Worm (Caenorhabditis elegans) whole organism, L3 larva: Measurements from ENCODE around the gene taf-6.2.

ENCODE experiments used
- R02D3.7 ChIP-seq: fragments of 150-350 bp; optimal IDR thresholded peaks from 2 replicates; lab custom pipeline; 2014; ENCODE audit warnings: missing biosample characterization, missing genetic modification characterization
- ZK546.5 ChIP-seq: sonication (generic microtip); optimal IDR thresholded peaks from 2 replicates; lab custom pipeline; 2017; ENCODE audit warnings: missing biosample characterization, missing genetic modification characterization
- aly-2 ChIP-seq: fragments of 150-350 bp; optimal IDR thresholded peaks from 2 replicates; lab custom pipeline; 2014; ENCODE audit warnings: missing biosample characterization, missing genetic modification characterization
- ceh-28 ChIP-seq: fragments of 150-350 bp; optimal IDR thresholded peaks from 2 replicates; lab custom pipeline; 2014; ENCODE audit warnings: missing biosample characterization, missing genetic modification reagents, missing genetic modification characterization
- ceh-82 ChIP-seq: fragments of 150-350 bp; optimal IDR thresholded peaks from 2 replicates; lab custom pipeline; 2014; ENCODE audit warnings: missing biosample characterization, missing genetic modification characterization
- ceh-9 ChIP-seq: sonication (generic microtip); optimal IDR thresholded peaks from 2 replicates; lab custom pipeline; 2018; ENCODE audit warnings: missing biosample characterization, missing genetic modification characterization
- egl-27 ChIP-seq: sonication (generic microtip); optimal IDR thresholded peaks from 4 replicates; lab custom pipeline; 2017; ENCODE audit warnings: missing biosample characterization, missing genetic modification reagents, missing genetic modification characterization
- egl-5 ChIP-seq: fragments of 150-350 bp; optimal IDR thresholded peaks from 2 replicates; lab custom pipeline; 2017; ENCODE audit warnings: missing biosample characterization, missing genetic modification reagents, missing genetic modification characterization, inconsistent platforms
- elt-2 ChIP-seq: sonication (generic microtip); optimal IDR thresholded peaks from 2 replicates; lab custom pipeline; 2016; ENCODE audit warnings: missing genetic modification reagents, mild to moderate bottlenecking, missing genetic modification characterization, missing compliant biosample characterization
- elt-3 ChIP-seq, 3 experiments: fragments of 150-350 bp in 1 of 3; sonication (generic microtip) in 2 of 3; optimal IDR thresholded peaks; 2 replicates in 2 of 3; 4 replicates in 1 of 3; lab custom pipeline; 2014 to 2017; ENCODE audit warnings: missing biosample characterization in 3 of 3, missing genetic modification characterization in 3 of 3
- eor-1 ChIP-seq, 2 experiments: fragments of 150-350 bp; optimal IDR thresholded peaks; 2 replicates each; lab custom pipeline; 2014 to 2018; ENCODE audit warnings: missing biosample characterization in 2 of 2, missing genetic modification characterization in 2 of 2
- fos-1 ChIP-seq: fragments of 150-350 bp; optimal IDR thresholded peaks from 2 replicates; lab custom pipeline; 2014; ENCODE audit warnings: missing biosample characterization, missing genetic modification characterization
- lin-15B ChIP-seq: fragments of 150-350 bp; optimal IDR thresholded peaks from 2 replicates; lab custom pipeline; 2014; ENCODE audit warnings: missing biosample characterization, missing genetic modification characterization
- lin-39 ChIP-seq: fragments of 150-350 bp; optimal IDR thresholded peaks from 2 replicates; lab custom pipeline; 2018; ENCODE audit warnings: missing biosample characterization, missing genetic modification reagents, missing genetic modification characterization
- lsy-12 ChIP-seq: sonication (generic microtip); optimal IDR thresholded peaks from 2 replicates; lab custom pipeline; 2016; ENCODE audit warnings: mild to moderate bottlenecking, missing genetic modification characterization, missing compliant biosample characterization
- mml-1 ChIP-seq: fragments of 150-350 bp; sonication (generic microtip); optimal IDR thresholded peaks from 3 replicates; lab custom pipeline; 2014; ENCODE audit warnings: missing biosample characterization, missing genetic modification characterization
- nfya-1 ChIP-seq: sonication (generic microtip); optimal IDR thresholded peaks from 2 replicates; lab custom pipeline; 2017; ENCODE audit warnings: missing genetic modification characterization, mild to moderate bottlenecking, missing compliant biosample characterization, antibody characterized with exemption, moderate library complexity; ENCODE audit not compliant: insufficient read depth
- nhr-12 ChIP-seq: fragments of 150-350 bp; optimal IDR thresholded peaks from 2 replicates; lab custom pipeline; 2014; ENCODE audit warnings: missing biosample characterization, missing genetic modification characterization
- nhr-23 ChIP-seq: fragments of 150-350 bp; optimal IDR thresholded peaks from 2 replicates; lab custom pipeline; 2014; ENCODE audit warnings: missing biosample characterization, missing genetic modification reagents, missing genetic modification characterization
- nhr-237 ChIP-seq: fragments of 150-350 bp; optimal IDR thresholded peaks from 2 replicates; lab custom pipeline; 2014; ENCODE audit warnings: missing biosample characterization, missing genetic modification characterization
- nhr-28 ChIP-seq: fragments of 150-350 bp; optimal IDR thresholded peaks from 2 replicates; lab custom pipeline; 2014; ENCODE audit warnings: missing biosample characterization, missing genetic modification characterization
- nhr-43 ChIP-seq: sonication (generic microtip); optimal IDR thresholded peaks from 2 replicates; lab custom pipeline; 2016; ENCODE audit warnings: mild to moderate bottlenecking, missing genetic modification characterization, missing compliant biosample characterization; ENCODE audit not compliant: poor library complexity, severe bottlenecking
- pha-4 ChIP-seq: fragments of 150-350 bp; optimal IDR thresholded peaks from 2 replicates; lab custom pipeline; 2014; ENCODE audit warnings: missing biosample characterization, missing genetic modification reagents, missing genetic modification characterization
- pqm-1 ChIP-seq: fragments of 150-350 bp; optimal IDR thresholded peaks from 2 replicates; lab custom pipeline; 2017; ENCODE audit warnings: missing biosample characterization, missing genetic modification characterization, inconsistent platforms
- snpc-4 ChIP-seq: fragments of 150-350 bp; optimal IDR thresholded peaks from 2 replicates; lab custom pipeline; 2014; ENCODE audit warnings: missing biosample characterization, missing genetic modification characterization
- tbx-2 ChIP-seq: sonication (generic microtip); optimal IDR thresholded peaks from 2 replicates; lab custom pipeline; 2016; ENCODE audit warnings: mild to moderate bottlenecking, missing genetic modification characterization, missing compliant biosample characterization
- unc-39 ChIP-seq: sonication (generic microtip); optimal IDR thresholded peaks from 4 replicates; lab custom pipeline; 2017; ENCODE audit warnings: missing biosample characterization, missing genetic modification characterization
- unc-62 ChIP-seq: fragments of 150-350 bp; sonication (generic microtip); optimal IDR thresholded peaks from 4 replicates; lab custom pipeline; 2014; ENCODE audit warnings: missing biosample characterization, missing genetic modification reagents, missing genetic modification characterization
- zag-1 ChIP-seq: fragments of 150-350 bp; optimal IDR thresholded peaks from 2 replicates; lab custom pipeline; 2014; ENCODE audit warnings: missing biosample characterization, missing genetic modification characterization
- ztf-4 ChIP-seq: fragments of 150-350 bp; optimal IDR thresholded peaks from 2 replicates; lab custom pipeline; 2014; ENCODE audit warnings: missing biosample characterization, missing genetic modification characterization

taf-6.2 gene

DNA sequence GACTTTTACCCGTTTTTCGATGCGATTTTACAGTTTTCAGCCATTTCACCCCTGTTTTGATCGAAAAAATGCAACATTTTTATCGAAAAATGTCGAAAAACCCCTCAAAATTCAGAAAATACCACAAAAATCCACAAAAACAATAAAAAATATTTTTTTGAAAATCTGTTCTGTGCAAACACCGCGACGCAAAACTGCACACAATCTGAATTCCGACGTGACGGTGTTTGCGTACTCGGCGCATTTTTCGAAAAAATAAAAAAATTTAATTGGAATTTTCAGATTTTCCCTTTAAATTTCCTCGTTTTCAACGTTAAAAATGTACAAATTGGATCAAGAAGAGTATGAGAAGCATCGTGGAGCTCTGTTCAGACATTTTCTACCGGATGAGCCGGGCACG, 31.3 kb upstream of the taf-6.2 start, which contains the start of gene smgl-2 (continued):
- TF ChIP-seq eor-1 (tag; optimal IDR thresholded peaks at IDR 0.05; lab: Kevin White, UChicago) (peak in 1 of 2 experiments; percentile 40), tbx-2 (tag; lab: Kevin White, UChicago) (no peak), zag-1 (tag; lab: Kevin White, UChicago) (no peak), mml-1 (tag; lab: Kevin White, UChicago) (no peak), ztf-4 (no peak)

DNA sequence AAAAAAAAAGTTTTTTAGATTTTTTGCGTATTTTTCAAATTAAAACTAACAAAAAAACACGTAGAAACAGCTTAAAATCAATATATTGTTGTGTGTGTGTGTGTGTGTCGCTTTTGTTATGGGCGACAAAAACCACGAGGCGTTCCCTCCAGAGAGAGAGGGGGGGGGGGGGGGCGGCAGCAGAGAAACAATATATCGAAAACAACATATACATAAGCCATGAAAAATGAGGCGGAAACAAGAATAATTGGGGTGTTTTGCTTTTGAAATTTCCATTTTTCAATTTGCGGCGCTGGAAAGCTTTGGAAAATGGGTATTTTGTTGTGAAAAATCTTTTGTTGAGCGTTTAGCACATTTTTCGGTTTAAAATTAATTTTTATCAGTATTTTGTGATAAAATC, 30.8 kb upstream of the taf-6.2 start, which contains the start of gene Y37E11AM.2:
Gene Y37E11AM.2 (minus strand): TSS at position 101 of the 400 bp plus-strand sequence.
- TF ChIP-seq unc-39 (tag; lab: Kevin White, UChicago) (no peak), nhr-43 (tag; lab: Kevin White, UChicago) (no peak), ceh-82 (tag; lab: Kevin White, UChicago) (no peak), fos-1 (tag; lab: Kevin White, UChicago) (no peak), nhr-23 (tag; lab: Kevin White, UChicago) (no peak), R02D3.7 (no peak), tbx-2 (tag; lab: Kevin White, UChicago) (no peak), lsy-12 (tag; lab: Kevin White, UChicago) (no peak), ZK546.5 (tag; lab: Kevin White, UChicago) (no peak)

DNA sequence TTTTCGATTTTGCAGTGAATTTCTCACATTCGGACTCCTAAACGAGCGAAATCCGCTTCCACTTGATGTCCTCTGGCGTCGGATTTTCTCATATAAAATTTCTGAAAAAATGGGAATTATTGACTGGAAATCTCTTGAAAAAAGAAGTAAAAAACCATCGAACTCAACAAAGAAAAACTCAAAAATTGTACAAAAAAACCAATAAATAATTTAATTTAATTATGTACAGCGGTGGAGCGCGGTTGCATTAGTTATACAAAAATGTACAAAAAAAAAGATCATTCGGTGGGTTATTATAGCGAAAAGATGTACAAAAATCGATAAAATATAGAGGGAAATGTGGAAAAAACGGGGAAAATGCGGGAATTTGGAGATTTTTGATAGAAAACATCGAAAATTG, 28.2 kb upstream of the taf-6.2 start, which contains the start of gene Y37E11AM.4:
Gene Y37E11AM.4 (minus strand): TSS at position 101 of the 400 bp plus-strand sequence.
- TF ChIP-seq zag-1 (tag; lab: Kevin White, UChicago) (no peak), pha-4 (tag; lab: Kevin White, UChicago) (no peak), ceh-9 (tag; lab: Kevin White, UChicago) (no peak), nhr-237 (tag; lab: Kevin White, UChicago) (no peak), egl-5 (tag; lab: Kevin White, UChicago) (no peak), lin-39 (tag; lab: Kevin White, UChicago) (no peak), nhr-12 (no peak), tbx-2 (tag; lab: Kevin White, UChicago) (no peak), unc-62 (GFP tag; lab: Kevin White, UChicago) (no peak)

DNA sequence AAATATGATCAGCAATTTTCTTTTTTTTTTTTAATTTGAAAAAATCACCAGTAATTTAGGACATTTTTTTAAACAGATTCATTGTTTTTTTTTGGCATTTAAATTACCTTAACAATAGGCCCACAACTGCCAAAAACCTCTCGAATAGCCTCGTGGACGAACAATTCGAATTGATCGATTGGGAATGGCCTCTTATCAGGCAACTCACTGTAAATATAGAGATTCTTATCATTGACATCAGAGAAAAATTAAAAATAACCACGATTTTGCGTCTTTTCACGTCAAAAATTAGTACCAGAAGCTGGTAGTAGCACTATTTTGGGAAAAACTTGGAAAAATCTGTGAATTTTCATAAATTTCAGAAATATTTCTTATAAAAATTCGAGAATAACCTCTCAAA, 27.4 kb upstream of the taf-6.2 start:
- TF ChIP-seq pha-4 (tag; lab: Kevin White, UChicago), result peak; percentile 15
- peak; percentile 47 for TF ChIP-seq elt-2 (tag; lab: Kevin White, UChicago)
- TF ChIP-seq pqm-1 (tag; lab: Kevin White, UChicago), result peak; percentile 25
- no peak for TF ChIP-seq R02D3.7
- TF ChIP-seq elt-3 (tag; optimal IDR thresholded peaks at IDR 0.05; lab: Kevin White, UChicago), result no peak

DNA sequence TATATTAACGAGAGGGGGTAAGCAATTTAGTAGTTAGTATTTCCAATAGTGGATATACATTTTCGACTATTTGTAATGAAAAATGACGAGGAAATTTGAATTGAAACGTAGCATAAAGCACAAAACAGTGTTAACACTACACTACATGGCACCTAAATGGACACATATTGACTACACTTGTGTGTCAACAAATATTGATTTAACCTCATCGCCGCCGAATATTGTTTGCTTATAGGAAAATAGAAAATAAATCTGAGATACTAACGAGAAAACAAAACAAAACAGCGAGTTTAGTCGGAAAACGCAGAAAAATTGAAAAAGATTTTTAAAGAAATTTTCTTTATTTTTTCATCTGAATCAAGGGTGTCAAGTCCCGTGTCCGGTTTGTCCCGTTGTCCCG, 26.1 kb upstream of the taf-6.2 start:
- TF ChIP-seq pha-4 (tag; lab: Kevin White, UChicago) (peak; percentile 76), ceh-82 (tag; lab: Kevin White, UChicago) (no peak)

DNA sequence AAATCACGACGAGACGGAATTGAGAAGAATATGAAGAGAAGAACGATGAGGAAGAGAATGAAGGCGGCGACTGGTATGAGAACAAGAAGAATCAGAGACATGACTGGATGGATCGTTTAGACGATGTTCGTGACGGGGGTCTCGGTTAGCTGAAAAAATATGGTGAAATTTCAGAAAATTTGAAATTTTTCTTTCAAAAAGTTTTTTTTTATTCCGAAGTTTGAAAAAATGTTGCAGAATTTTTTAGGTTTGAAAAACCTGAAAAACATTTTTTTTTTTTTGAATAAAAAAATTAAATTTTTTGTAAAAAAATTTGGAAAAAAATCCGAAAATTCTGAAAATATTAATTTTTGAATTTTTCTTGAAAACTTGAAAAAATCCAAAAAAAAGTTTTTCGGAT, 24.5 kb upstream of the taf-6.2 start, which contains the start of gene Y37E11AM.3:
Gene Y37E11AM.3 (minus strand): TSS at position 101 of the 400 bp plus-strand sequence.
- TF ChIP-seq lsy-12 (tag; lab: Kevin White, UChicago), result no peak

DNA sequence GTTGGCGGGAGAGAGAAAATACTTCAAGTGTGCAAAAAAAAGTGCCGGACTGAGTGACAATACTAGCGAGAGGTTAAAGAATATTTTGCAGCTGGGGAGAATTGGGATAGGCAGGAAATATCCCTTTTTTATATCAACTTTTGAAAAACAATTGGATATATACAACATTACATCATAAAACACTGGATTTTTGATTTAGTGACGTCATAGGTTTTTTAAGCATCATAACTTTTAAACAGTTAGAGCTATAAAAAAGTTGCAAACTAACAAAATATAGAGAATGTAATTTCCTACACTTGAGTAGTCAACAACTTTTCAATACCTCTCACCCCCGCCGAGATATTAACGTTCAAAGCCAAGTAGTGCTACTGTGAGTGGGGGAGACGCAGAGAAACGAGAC, 16.2 kb upstream of the taf-6.2 start:
- TF ChIP-seq tbx-2 (tag; lab: Kevin White, UChicago) (no peak), snpc-4 (tag; lab: Kevin White, UChicago) (no peak), egl-5 (tag; lab: Kevin White, UChicago) (no peak), aly-2 (tag; lab: Kevin White, UChicago) (no peak), egl-27 (no peak), ceh-28 (no peak), ZK546.5 (tag; lab: Kevin White, UChicago) (no peak), lin-15B (no peak), nhr-28 (tag; lab: Kevin White, UChicago) (no peak), pha-4 (tag; lab: Kevin White, UChicago) (no peak), R02D3.7 (no peak), nfya-1 (tag; lab: Kevin White, UChicago) (no peak), nhr-43 (tag; lab: Kevin White, UChicago) (no peak)
